Fruit fly (Drosophila melanogaster): ENCODE data around the gene CG12320.

The CG12320 gene

DNA sequence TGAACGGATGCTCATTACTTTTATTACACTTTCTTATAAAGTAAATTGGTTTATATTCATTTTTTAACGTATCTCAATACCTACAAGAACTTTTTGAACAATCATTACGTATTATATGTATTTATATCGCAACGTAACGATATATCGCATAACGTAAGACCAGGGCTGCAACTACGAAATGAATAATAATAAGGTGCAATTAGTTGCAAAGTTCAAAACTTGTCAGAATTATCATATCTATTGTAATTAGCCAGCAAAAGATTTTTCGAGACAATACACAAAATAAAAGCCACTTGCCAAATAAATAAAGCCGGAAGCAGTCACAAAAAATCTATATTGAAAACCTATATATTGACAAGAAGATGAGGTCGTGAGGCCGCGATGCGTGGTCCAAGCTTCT lies 37.2 kb downstream of the CG12320 start (continued):
- no peak for TF ChIP-seq zfh1 (GFP tag; IDR thresholded peaks at IDR 0.05)
- TF ChIP-seq Nf-YC (tag; optimal IDR thresholded peaks at IDR 0.05) = no peak
- no peak for TF ChIP-seq emc (GFP tag; optimal IDR thresholded peaks at IDR 0.05)
- TF ChIP-seq ind (GFP tag; optimal IDR thresholded peaks at IDR 0.05) = peak; percentile 53
- no peak for TF ChIP-seq ERR (GFP tag; optimal IDR thresholded peaks at IDR 0.05)
- TF ChIP-seq ci (GFP tag; IDR thresholded peaks at IDR 0.05) = no peak
- no peak for TF ChIP-seq cwo (GFP tag; optimal IDR thresholded peaks at IDR 0.05)
- TF ChIP-seq Xbp1 (GFP tag; optimal IDR thresholded peaks at IDR 0.05) = peak; percentile 57
- no peak for TF ChIP-seq dati (GFP tag; IDR thresholded peaks at IDR 0.05)
- peak; percentile 53; the same call in 2 of the 3 replicates for TF ChIP-seq vnd (GFP tag; IDR thresholded peaks at IDR 0.05; ENCODE audit: partially characterized antibody)
- no peak for TF ChIP-seq gro (GFP tag; optimal IDR thresholded peaks at IDR 0.05)
- no peak for TF ChIP-seq HLH3B (GFP tag; IDR thresholded peaks at IDR 0.05)
- no peak for TF ChIP-seq Elba2 (GFP tag; optimal IDR thresholded peaks at IDR 0.05)
- TF ChIP-seq abd-A (tag; optimal IDR thresholded peaks at IDR 0.05) = no peak
- no peak for TF ChIP-seq CG11093 (GFP tag; IDR thresholded peaks at IDR 0.05)
- TF ChIP-seq Hsf (GFP tag; optimal IDR thresholded peaks at IDR 0.05) = peak; percentile 66
- no peak for TF ChIP-seq CG7556 (GFP tag; optimal IDR thresholded peaks at IDR 0.05)
- no peak for TF ChIP-seq Dip2 (GFP tag; IDR thresholded peaks at IDR 0.05)
- TF ChIP-seq CG4282 (GFP tag; optimal IDR thresholded peaks at IDR 0.05) = peak; percentile 35
- TF ChIP-seq tgo (GFP tag; IDR thresholded peaks at IDR 0.05) = no peak
- TF ChIP-seq CG8388 (GFP tag; optimal IDR thresholded peaks at IDR 0.05) = no peak
- no peak for TF ChIP-seq hth (optimal IDR thresholded peaks at IDR 0.05)
- TF ChIP-seq dmrt99B (tag; optimal IDR thresholded peaks at IDR 0.05) = no peak
- TF ChIP-seq Spps (tag; optimal IDR thresholded peaks at IDR 0.05) = no peak
- no peak for TF ChIP-seq Tbp (GFP tag; optimal IDR thresholded peaks at IDR 0.05)
- no peak for TF ChIP-seq nom (GFP tag; optimal IDR thresholded peaks at IDR 0.05)
- no peak for TF ChIP-seq NC2α (GFP tag; optimal IDR thresholded peaks at IDR 0.05)
- peak; percentile 50 for TF ChIP-seq Ets97D (GFP tag; optimal IDR thresholded peaks at IDR 0.05)
- peak; percentile 26 for TF ChIP-seq CG9876 (GFP tag; optimal IDR thresholded peaks at IDR 0.05)
- TF ChIP-seq CG7372 (GFP tag; IDR thresholded peaks at IDR 0.05) = no peak
- peak; percentile 72; the same call in 2 of the 3 replicates for TF ChIP-seq knrl (GFP tag; IDR thresholded peaks at IDR 0.05; ENCODE audit: partially characterized antibody)
- TF ChIP-seq CG10979 (tag; optimal IDR thresholded peaks at IDR 0.05) = no peak
- no peak for TF ChIP-seq Fer2 (tag; optimal IDR thresholded peaks at IDR 0.05)
- TF ChIP-seq CG13894 (tag; optimal IDR thresholded peaks at IDR 0.05) = no peak
- no peak for TF ChIP-seq CG5180 (GFP tag; optimal IDR thresholded peaks at IDR 0.05)
- peak; percentile 15 for TF ChIP-seq vfl (GFP tag; optimal IDR thresholded peaks at IDR 0.05)
- no peak for TF ChIP-seq maf-S (GFP tag; optimal IDR thresholded peaks at IDR 0.05)
- no peak for TF ChIP-seq Antp (GFP tag; optimal IDR thresholded peaks at IDR 0.05)
- no peak for TF ChIP-seq ftz-f1 (GFP tag; optimal IDR thresholded peaks at IDR 0.05)
- TF ChIP-seq CG10543 (GFP tag; optimal IDR thresholded peaks at IDR 0.05) = no peak
- peak; percentile 4 for TF ChIP-seq nmo (GFP tag; optimal IDR thresholded peaks at IDR 0.05)
- TF ChIP-seq ranshi (GFP tag; IDR thresholded peaks at IDR 0.05) = no peak
- no peak for TF ChIP-seq crp (GFP tag; optimal IDR thresholded peaks at IDR 0.05)
- TF ChIP-seq mld (GFP tag; IDR thresholded peaks at IDR 0.05; ENCODE audit: partially characterized antibody) = no peak
- TF ChIP-seq CG10431 (GFP tag; optimal IDR thresholded peaks at IDR 0.05) = no peak
- TF ChIP-seq Eip74EF (GFP tag; optimal IDR thresholded peaks at IDR 0.05) = no peak
- TF ChIP-seq ewg (GFP tag; optimal IDR thresholded peaks at IDR 0.05) = no peak
- no peak for TF ChIP-seq Ravus (GFP tag; IDR thresholded peaks at IDR 0.05)
- TF ChIP-seq cg (GFP tag; optimal IDR thresholded peaks at IDR 0.05) = no peak
- no peak for TF ChIP-seq BtbVII (GFP tag; optimal IDR thresholded peaks at IDR 0.05)
- TF ChIP-seq Meics (GFP tag; optimal IDR thresholded peaks at IDR 0.05) = peak; percentile 24

All from whole organism, embryonic.